Fruit fly (Drosophila melanogaster): ENCODE measurements around the gene KLHL18.

Gene KLHL18

dm6 chr3R:12010202-12010824 is at the start of gene KLHL18, which contains the start of gene GCC185:
TSS of gene KLHL18 (minus strand) at chr3R:12010434.
TSS of gene GCC185 (plus strand) at chr3R:12010772.
- TF ChIP-seq CTCF (optimal IDR thresholded peaks at IDR 0.05) (no peak), CG8478 (optimal IDR thresholded peaks at IDR 0.05) (no peak)

dm6 chr3R:12049113-12049512 is 38.9 kb upstream of the KLHL18 start, which contains the start of gene CG14739:
TSS of gene CG14739 (minus strand) at chr3R:12049213.
- TF ChIP-seq CG8478 (optimal IDR thresholded peaks at IDR 0.05) (no peak), CTCF (optimal IDR thresholded peaks at IDR 0.05) (no peak)

dm6 chr3R:12040228-12040627 is 30.0 kb upstream of the KLHL18 start, which contains the start of gene CG14736:
TSS of gene CG14736 (plus strand) at chr3R:12040528.
- TF ChIP-seq CG8478 (optimal IDR thresholded peaks at IDR 0.05), result no peak
- TF ChIP-seq CTCF (optimal IDR thresholded peaks at IDR 0.05), result no peak

dm6 chr3R:12032842-12033241 is 22.6 kb upstream of the KLHL18 start, which contains the start of gene ssp5:
TSS of gene ssp5 (plus strand) at chr3R:12033142.
- TF ChIP-seq CG8478 (optimal IDR thresholded peaks at IDR 0.05) (no peak), CTCF (optimal IDR thresholded peaks at IDR 0.05) (no peak)

- TF ChIP-seq CG8478 (optimal IDR thresholded peaks at IDR 0.05) (no peak), CTCF (optimal IDR thresholded peaks at IDR 0.05) (no peak)
These were observed 21.4 kb upstream of the KLHL18 start, which contains the start of the genes CG31358, CG42504 and CG42505 for dm6 chr3R:12031657-12032056. TSS of gene CG31358 (minus strand) at chr3R:12031757. TSS of gene CG42504 (minus strand) at chr3R:12031757. TSS of gene CG42505 (minus strand) at chr3R:12031757.

dm6 chr3R:12020987-12021386 is 10.8 kb upstream of the KLHL18 start:
- TF ChIP-seq CG8478 (optimal IDR thresholded peaks at IDR 0.05) (no peak), CTCF (optimal IDR thresholded peaks at IDR 0.05) (no peak)

dm6 chr3R:12016828-12017280 is 6.6 kb upstream of the KLHL18 start, which contains the start of the genes DCAF12 and Spt3:
TSS of gene DCAF12 (minus strand) at chr3R:12017031.
TSS of gene Spt3 (plus strand) at chr3R:12017156.
- no peak for TF ChIP-seq CG8478 (optimal IDR thresholded peaks at IDR 0.05)
- TF ChIP-seq CTCF (optimal IDR thresholded peaks at IDR 0.05), result no peak

dm6 chr3R:12006417-12006816 is 3.8 kb downstream of the KLHL18 start:
- no peak for TF ChIP-seq CG8478 (optimal IDR thresholded peaks at IDR 0.05)
- TF ChIP-seq CTCF (optimal IDR thresholded peaks at IDR 0.05), result no peak

dm6 chr3R:12005417-12005816 is 4.8 kb downstream of the KLHL18 start, which contains the start of gene Tk:
TSS of gene Tk (minus strand) at chr3R:12005473.
- no peak for TF ChIP-seq CG8478 (optimal IDR thresholded peaks at IDR 0.05)
- no peak for TF ChIP-seq CTCF (optimal IDR thresholded peaks at IDR 0.05)

- no peak for TF ChIP-seq CG8478 (optimal IDR thresholded peaks at IDR 0.05)
- no peak for TF ChIP-seq CTCF (optimal IDR thresholded peaks at IDR 0.05)
These were observed 11.2 kb downstream of the KLHL18 start, which contains the start of gene Ect3 for dm6 chr3R:11999074-11999473. TSS of gene Ect3 (plus strand) at chr3R:11999278.

- TF ChIP-seq CG8478 (optimal IDR thresholded peaks at IDR 0.05), result no peak
- TF ChIP-seq CTCF (optimal IDR thresholded peaks at IDR 0.05), result no peak
These were observed 12.1 kb downstream of the KLHL18 start for dm6 chr3R:11998130-11998529.

dm6 chr3R:11992934-11993670 is 17.1 kb downstream of the KLHL18 start, which contains the start of gene mfas:
TSS of gene mfas (minus strand) at chr3R:11993315.
- TF ChIP-seq CTCF (optimal IDR thresholded peaks at IDR 0.05) (no peak), CG8478 (optimal IDR thresholded peaks at IDR 0.05) (no peak)

- no peak for TF ChIP-seq CTCF (optimal IDR thresholded peaks at IDR 0.05)
- TF ChIP-seq CG8478 (optimal IDR thresholded peaks at IDR 0.05), result no peak
These were observed 18.6 kb downstream of the KLHL18 start for dm6 chr3R:11991538-11992164.

- TF ChIP-seq CTCF (optimal IDR thresholded peaks at IDR 0.05) (no peak), CG8478 (optimal IDR thresholded peaks at IDR 0.05) (no peak)
These were observed 20.2 kb downstream of the KLHL18 start for dm6 chr3R:11989996-11990395.

- TF ChIP-seq CG8478 (optimal IDR thresholded peaks at IDR 0.05) (no peak), CTCF (optimal IDR thresholded peaks at IDR 0.05) (no peak)
These were observed 21.0 kb downstream of the KLHL18 start for dm6 chr3R:11989206-11989605.
